Worm (Caenorhabditis elegans) whole organism, midembryonic: ENCODE measurements around the gene C15B12.9.

ENCODE experiments used
- T22C8.4 ChIP-seq: fragments of 200-800 bp; sonication (Bioruptor generic); IDR thresholded peaks from 2 replicates; pipeline ENCODE4 v1.3.6; 2022; ENCODE audit warnings: missing genetic modification characterization, missing compliant biosample characterization
- cog-1 ChIP-seq: sonication (generic microtip); optimal IDR thresholded peaks from 2 replicates; lab custom pipeline; 2016; ENCODE audit warnings: missing genetic modification characterization, missing compliant biosample characterization
- flt-1 ChIP-seq: fragments of 200-800 bp; sonication (Bioruptor generic); IDR thresholded peaks from 2 replicates; pipeline ENCODE4 v1.3.6; 2022; ENCODE audit warnings: missing genetic modification characterization, missing compliant biosample characterization
- klf-2 ChIP-seq: fragments of 200-800 bp; sonication (Bioruptor generic); conservative IDR thresholded peaks from 2 replicates; pipeline ENCODE4 v1.3.6; 2022; ENCODE audit warnings: missing genetic modification reagents, missing genetic modification characterization, missing compliant biosample characterization
- med-1 ChIP-seq: sonication (generic microtip); optimal IDR thresholded peaks from 2 replicates; lab custom pipeline; 2017; ENCODE audit warnings: missing genetic modification characterization, mild to moderate bottlenecking, missing compliant biosample characterization, antibody characterized with exemption, missing genetic modification reagents; ENCODE audit not compliant: insufficient read depth
- ref-1 ChIP-seq: fragments of 200-800 bp; sonication (Bioruptor generic); conservative IDR thresholded peaks from 2 replicates; pipeline ENCODE4 v1.3.6; 2022; ENCODE audit warnings: missing genetic modification reagents, missing genetic modification characterization, missing compliant biosample characterization
- ztf-23 ChIP-seq: fragments of 200-800 bp; sonication (Bioruptor generic); IDR thresholded peaks from 2 replicates; pipeline ENCODE4 v1.3.6; 2022; ENCODE audit warnings: missing genetic modification reagents, missing genetic modification characterization, missing compliant biosample characterization
- ztf-29 ChIP-seq: fragments of 200-800 bp; sonication (Bioruptor generic); IDR thresholded peaks from 2 replicates; pipeline ENCODE4 v1.3.6; 2022; ENCODE audit warnings: missing genetic modification reagents, missing genetic modification characterization, missing compliant biosample characterization

- TF ChIP-seq med-1 (GFP tag; lab: Kevin White, UChicago) (no peak), cog-1 (no peak), ztf-23 (GFP tag; lab: Robert Waterston, UW) (no peak), ref-1 (GFP tag; lab: Robert Waterston, UW) (no peak), flt-1 (GFP tag; lab: Robert Waterston, UW) (no peak), klf-2 (GFP tag; lab: Robert Waterston, UW) (no peak), T22C8.4 (GFP tag; lab: Robert Waterston, UW) (no peak), ztf-29 (GFP tag; lab: Robert Waterston, UW) (no peak)
Measured at ce11 chrX:6511985-6512384, 43.4 kb downstream of the C15B12.9 start, which contains the start of gene ttr-35.
